Worm (Caenorhabditis elegans) whole organism, midembryonic: ENCODE measurements around the gene F21G4.1.

Source experiments
- T22C8.4 ChIP-seq: fragments of 200-800 bp; sonication (Bioruptor generic); IDR thresholded peaks from 2 replicates; pipeline ENCODE4 v1.3.6; 2022; ENCODE audit warnings: missing genetic modification characterization, missing compliant biosample characterization
- cog-1 ChIP-seq: sonication (generic microtip); optimal IDR thresholded peaks from 2 replicates; lab custom pipeline; 2016; ENCODE audit warnings: missing genetic modification characterization, missing compliant biosample characterization
- flt-1 ChIP-seq: fragments of 200-800 bp; sonication (Bioruptor generic); IDR thresholded peaks from 2 replicates; pipeline ENCODE4 v1.3.6; 2022; ENCODE audit warnings: missing genetic modification characterization, missing compliant biosample characterization
- med-1 ChIP-seq: sonication (generic microtip); optimal IDR thresholded peaks from 2 replicates; lab custom pipeline; 2017; ENCODE audit warnings: missing genetic modification characterization, mild to moderate bottlenecking, missing compliant biosample characterization, antibody characterized with exemption, missing genetic modification reagents; ENCODE audit not compliant: insufficient read depth
- ref-1 ChIP-seq: fragments of 200-800 bp; sonication (Bioruptor generic); conservative IDR thresholded peaks from 2 replicates; pipeline ENCODE4 v1.3.6; 2022; ENCODE audit warnings: missing genetic modification reagents, missing genetic modification characterization, missing compliant biosample characterization
- tab-1 ChIP-seq: fragments of 200-800 bp; sonication (Bioruptor generic); IDR thresholded peaks from 2 replicates; pipeline ENCODE4 v1.3.6; 2022; ENCODE audit warnings: missing genetic modification characterization, missing compliant biosample characterization
- ztf-29 ChIP-seq: fragments of 200-800 bp; sonication (Bioruptor generic); IDR thresholded peaks from 2 replicates; pipeline ENCODE4 v1.3.6; 2022; ENCODE audit warnings: missing genetic modification reagents, missing genetic modification characterization, missing compliant biosample characterization

The F21G4.1 gene

ce11 chrX:9840864-9841263 is 51.3 kb downstream of the F21G4.1 start:
- TF ChIP-seq cog-1 (tag; lab: Kevin White, UChicago) (no peak), ztf-29 (GFP tag; lab: Robert Waterston, UW) (no peak), flt-1 (GFP tag; lab: Robert Waterston, UW) (no peak), T22C8.4 (GFP tag; lab: Robert Waterston, UW) (no peak), tab-1 (GFP tag; lab: Robert Waterston, UW) (no peak), med-1 (GFP tag; lab: Kevin White, UChicago) (no peak), ref-1 (GFP tag; lab: Robert Waterston, UW) (no peak)
